Fruit fly (Drosophila melanogaster) whole organism, wandering third instar larva: ENCODE measurements around the gene Tailor.

ENCODE experiments used
- CG9705 ChIP-seq: fragments of 200-800 bp; sonication (Bioruptor generic); optimal IDR thresholded peaks from 2 replicates; lab custom pipeline; 2018; ENCODE audit warnings: missing biosample characterization, mild to moderate bottlenecking, missing genetic modification characterization
- CrebA ChIP-seq: fragments of 200-800 bp; sonication (Bioruptor generic); optimal IDR thresholded peaks from 2 replicates; lab custom pipeline; 2016; ENCODE audit warnings: missing biosample characterization, mild to moderate bottlenecking, missing genetic modification characterization, borderline replicate concordance
- Dfd ChIP-seq: fragments of >200 bp; optimal IDR thresholded peaks from 2 replicates; lab custom pipeline; 2017; ENCODE audit warnings: missing biosample characterization, missing genetic modification characterization
- Dif ChIP-seq: fragments of 200-275, 200-300 bp; sonication (Bioruptor generic); optimal IDR thresholded peaks from 2 replicates; lab custom pipeline; 2018; ENCODE audit warnings: missing biosample characterization, missing genetic modification characterization; ENCODE audit not compliant: partially characterized antibody
- GATAd ChIP-seq: sonication (Bioruptor generic); optimal IDR thresholded peaks from 2 replicates; lab custom pipeline; 2016; ENCODE audit warnings: missing biosample characterization, missing genetic modification characterization
- Myc ChIP-seq: fragments of >200 bp; optimal IDR thresholded peaks from 2 replicates; lab custom pipeline; 2017
- br ChIP-seq: fragments of 200-800 bp; sonication (Bioruptor generic); optimal IDR thresholded peaks from 2 replicates; lab custom pipeline; 2016; ENCODE audit warnings: missing biosample characterization, missing genetic modification characterization
- lola ChIP-seq: fragments of >200 bp; optimal IDR thresholded peaks from 2 replicates; lab custom pipeline; 2017; ENCODE audit warnings: missing biosample characterization, missing genetic modification characterization
- pan ChIP-seq: fragments of >200 bp; optimal IDR thresholded peaks from 2 replicates; lab custom pipeline; 2017
- usp ChIP-seq: fragments of >200 bp; optimal IDR thresholded peaks from 2 replicates; lab custom pipeline; 2017; ENCODE audit warnings: missing biosample characterization, missing genetic modification characterization

DNA sequence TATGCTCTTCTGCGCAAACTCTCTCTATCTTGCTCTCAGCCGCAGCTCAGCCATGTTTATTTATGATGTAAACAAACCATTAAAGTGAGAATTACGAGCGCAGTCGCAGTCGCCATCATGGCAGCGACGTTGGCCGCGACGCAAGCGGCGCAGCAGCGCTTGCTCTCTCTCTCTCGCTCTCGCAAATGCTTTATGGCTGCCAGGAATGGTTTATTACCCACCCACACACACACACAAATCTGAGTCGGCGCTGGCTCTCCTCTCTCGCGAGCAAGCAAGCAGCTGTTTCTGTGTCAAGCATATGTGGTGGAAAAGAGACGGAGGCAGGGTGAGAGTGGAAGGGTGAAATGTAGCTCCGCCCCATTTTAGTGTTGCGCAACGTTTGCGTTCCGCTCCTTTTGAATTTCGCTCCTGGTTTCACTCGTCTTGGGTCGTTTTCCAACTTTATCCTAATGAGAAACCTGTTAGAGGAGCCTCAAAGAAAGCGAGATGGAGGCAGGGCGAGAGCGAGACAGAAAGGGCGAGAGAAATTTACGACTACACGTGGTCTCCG, 48.6 kb downstream of the Tailor start:
- TF ChIP-seq lola (GFP tag; lab: Kevin White, UChicago) (no peak), pan (lab: Kevin White, UChicago) (no peak), CG9705 (GFP tag; lab: Kevin White, UChicago) (no peak), CrebA (GFP tag; lab: Kevin White, UChicago) (no peak), usp (no peak), Dfd (GFP tag; lab: Kevin White, UChicago) (no peak), br (GFP tag; lab: Kevin White, UChicago) (peak; percentile 63), Myc (lab: Kevin White, UChicago) (no peak), Dif (GFP tag; lab: Kevin White, UChicago) (peak; percentile 73), GATAd (GFP tag; lab: Kevin White, UChicago) (no peak)
